Worm (Caenorhabditis elegans) whole organism, mixed stage, embryonic: ENCODE results near the gene Y46G5A.7.
A peak's percentile ranks its signal among the peaks of the same experiment; 100 is the strongest.

Source experiments
- M03D4.4 ChIP-seq: sonication (generic microtip); optimal IDR thresholded peaks from 2 replicates; lab custom pipeline; 2017; ENCODE audit warnings: mild to moderate bottlenecking, missing genetic modification characterization, missing compliant biosample characterization
- bed-3 ChIP-seq: fragments of 200-800 bp; sonication (Bioruptor generic); optimal IDR thresholded peaks from 3 replicates; lab custom pipeline; 2018; ENCODE audit warnings: mild to moderate bottlenecking, missing genetic modification characterization, moderate library complexity, missing compliant biosample characterization
- blmp-1 ChIP-seq: fragments of 150-350 bp; optimal IDR thresholded peaks from 2 replicates; lab custom pipeline; 2014; ENCODE audit warnings: missing biosample characterization, missing genetic modification characterization
- ceh-39 ChIP-seq: fragments of 150-350 bp; optimal IDR thresholded peaks from 2 replicates; lab custom pipeline; 2014; ENCODE audit warnings: missing biosample characterization, missing genetic modification characterization
- ceh-43 ChIP-seq: fragments of 200-800 bp; sonication (Bioruptor generic); optimal IDR thresholded peaks from 2 replicates; lab custom pipeline; 2018; ENCODE audit warnings: mild to moderate bottlenecking, missing genetic modification characterization, moderate library complexity, missing compliant biosample characterization
- ceh-83 ChIP-seq: fragments of 200-800 bp; sonication (Bioruptor generic); optimal IDR thresholded peaks from 2 replicates; lab custom pipeline; 2018; ENCODE audit warnings: mild to moderate bottlenecking, missing genetic modification characterization, missing compliant biosample characterization
- ces-1 ChIP-seq: fragments of 150-350 bp; optimal IDR thresholded peaks from 2 replicates; lab custom pipeline; 2014; ENCODE audit warnings: missing biosample characterization, missing genetic modification reagents, missing genetic modification characterization
- cnd-1 ChIP-seq: fragments of 200-800 bp; sonication (Bioruptor generic); optimal IDR thresholded peaks from 2 replicates; lab custom pipeline; 2018; ENCODE audit warnings: mild to moderate bottlenecking, missing genetic modification characterization, missing compliant biosample characterization
- drap-1 ChIP-seq: fragments of 200-800 bp; sonication (Bioruptor generic); optimal IDR thresholded peaks from 3 replicates; lab custom pipeline; 2018; ENCODE audit warnings: mild to moderate bottlenecking, missing genetic modification characterization, missing compliant biosample characterization
- elt-1 ChIP-seq: sonication (generic microtip); optimal IDR thresholded peaks from 2 replicates; lab custom pipeline; 2017; ENCODE audit warnings: missing genetic modification characterization, mild to moderate bottlenecking, missing compliant biosample characterization, antibody characterized with exemption, moderate library complexity, borderline replicate concordance; ENCODE audit not compliant: insufficient read depth
- elt-3 ChIP-seq: fragments of 150-350 bp; optimal IDR thresholded peaks from 2 replicates; lab custom pipeline; 2014; ENCODE audit warnings: missing biosample characterization, missing genetic modification characterization
- flh-1 ChIP-seq: fragments of 200-800 bp; sonication (Bioruptor generic); optimal IDR thresholded peaks from 2 replicates; lab custom pipeline; 2018; ENCODE audit warnings: mild to moderate bottlenecking, missing genetic modification characterization, moderate library complexity, missing compliant biosample characterization
- lin-13 ChIP-seq: fragments of 150-350 bp; optimal IDR thresholded peaks from 2 replicates; lab custom pipeline; 2014; ENCODE audit warnings: missing biosample characterization, missing genetic modification characterization
- lsy-2 ChIP-seq: fragments of 150-350 bp; optimal IDR thresholded peaks from 2 replicates; lab custom pipeline; 2014; ENCODE audit warnings: missing biosample characterization, missing genetic modification characterization
- mep-1 ChIP-seq: fragments of 150-350 bp; optimal IDR thresholded peaks from 2 replicates; lab custom pipeline; 2017; ENCODE audit warnings: missing biosample characterization, missing genetic modification reagents, missing genetic modification characterization, inconsistent platforms
- mls-2 ChIP-seq: sonication (generic microtip); optimal IDR thresholded peaks from 2 replicates; lab custom pipeline; 2016; ENCODE audit warnings: mild to moderate bottlenecking, missing genetic modification characterization, moderate library complexity, missing compliant biosample characterization
- nhr-2 ChIP-seq: fragments of 150-350 bp; optimal IDR thresholded peaks from 2 replicates; lab custom pipeline; 2014; ENCODE audit warnings: missing biosample characterization, missing genetic modification characterization
- nhr-237 ChIP-seq: fragments of 150-350 bp; optimal IDR thresholded peaks from 2 replicates; lab custom pipeline; 2014; ENCODE audit warnings: missing biosample characterization, missing genetic modification characterization
- nhr-28 ChIP-seq: fragments of 150-350 bp; optimal IDR thresholded peaks from 2 replicates; lab custom pipeline; 2014; ENCODE audit warnings: missing biosample characterization, missing genetic modification characterization
- nhr-76 ChIP-seq: sonication (generic microtip); optimal IDR thresholded peaks from 2 replicates; lab custom pipeline; 2017; ENCODE audit warnings: missing biosample characterization, missing genetic modification characterization
- sem-2 ChIP-seq: fragments of 200-800 bp; sonication (Bioruptor generic); optimal IDR thresholded peaks from 2 replicates; lab custom pipeline; 2018; ENCODE audit warnings: mild to moderate bottlenecking, missing genetic modification characterization, missing compliant biosample characterization
- snpc-4 ChIP-seq: fragments of 150-350 bp; optimal IDR thresholded peaks from 2 replicates; lab custom pipeline; 2014; ENCODE audit warnings: missing biosample characterization, missing genetic modification characterization
- sptf-1 ChIP-seq: sonication (generic microtip); optimal IDR thresholded peaks from 2 replicates; lab custom pipeline; 2017; ENCODE audit warnings: mild to moderate bottlenecking, missing genetic modification characterization, moderate library complexity, missing compliant biosample characterization
- unc-62 ChIP-seq: fragments of 150-350 bp; optimal IDR thresholded peaks from 2 replicates; lab custom pipeline; 2014; ENCODE audit warnings: missing biosample characterization, missing genetic modification reagents, missing genetic modification characterization
- zip-8 ChIP-seq: fragments of 150-350 bp; optimal IDR thresholded peaks from 2 replicates; lab custom pipeline; 2014; ENCODE audit warnings: missing biosample characterization, missing genetic modification characterization
- ztf-11 ChIP-seq: fragments of 150-350 bp; optimal IDR thresholded peaks from 2 replicates; lab custom pipeline; 2014; ENCODE audit warnings: missing biosample characterization, missing genetic modification characterization

Y46G5A.7 gene

ce11 chrII:12785391-12785790 lies 29.3 kb upstream of the Y46G5A.7 start, which contains the start of gene Y46G5A.15:
Gene Y46G5A.15, minus strand, starts transcription at chrII:12785416.
- no peak for TF ChIP-seq ces-1 (GFP tag; lab: Kevin White, UChicago)
- no peak for TF ChIP-seq snpc-4
- TF ChIP-seq blmp-1 (tag; lab: Kevin White, UChicago), result no peak
- no peak for TF ChIP-seq nhr-76 (tag; lab: Kevin White, UChicago)
- no peak for TF ChIP-seq M03D4.4 (tag; lab: Kevin White, UChicago)
- TF ChIP-seq nhr-2, result no peak
- no peak for TF ChIP-seq elt-1
- TF ChIP-seq nhr-237 (tag; lab: Kevin White, UChicago), result no peak
- TF ChIP-seq ceh-83 (GFP tag; lab: Kevin White, UChicago), result no peak
- TF ChIP-seq bed-3, result no peak
- no peak for TF ChIP-seq ceh-39
- TF ChIP-seq flh-1 (GFP tag; lab: Kevin White, UChicago), result no peak
- TF ChIP-seq mep-1 (tag; lab: Kevin White, UChicago), result no peak
- no peak for TF ChIP-seq ztf-11 (tag; lab: Kevin White, UChicago)
- no peak for TF ChIP-seq sem-2 (GFP tag; lab: Kevin White, UChicago)
- TF ChIP-seq mls-2 (tag; lab: Kevin White, UChicago), result no peak

ce11 chrII:12778374-12778773 lies 22.2 kb upstream of the Y46G5A.7 start:
- TF ChIP-seq mep-1 (tag; lab: Kevin White, UChicago) (peak; percentile 27), sptf-1 (tag; lab: Kevin White, UChicago) (peak; percentile 47), lin-13 (tag; lab: Kevin White, UChicago) (peak; percentile 70)

- no peak for TF ChIP-seq nhr-76 (tag; lab: Kevin White, UChicago)
- TF ChIP-seq nhr-28, result no peak
- no peak for TF ChIP-seq M03D4.4 (tag; lab: Kevin White, UChicago)
- TF ChIP-seq ztf-11 (tag; lab: Kevin White, UChicago), result no peak
- TF ChIP-seq ceh-43 (GFP tag; lab: Kevin White, UChicago), result no peak
- TF ChIP-seq blmp-1 (tag; lab: Kevin White, UChicago), result no peak
- no peak for TF ChIP-seq sptf-1 (tag; lab: Kevin White, UChicago)
- no peak for TF ChIP-seq drap-1 (GFP tag; lab: Kevin White, UChicago)
- no peak for TF ChIP-seq lin-13 (tag; lab: Kevin White, UChicago)
- no peak for TF ChIP-seq flh-1 (GFP tag; lab: Kevin White, UChicago)
- no peak for TF ChIP-seq nhr-2
- no peak for TF ChIP-seq elt-3 (tag; lab: Kevin White, UChicago)
- TF ChIP-seq lsy-2 (tag; lab: Kevin White, UChicago), result no peak
- TF ChIP-seq bed-3, result no peak
- TF ChIP-seq, all 35 proteins: peak for 0
Observed at ce11 chrII:12776379-12776778, 20.2 kb upstream of the Y46G5A.7 start, which contains the start of gene Y46G5A.34. Gene Y46G5A.34, plus strand, starts transcription at chrII:12776679.

- no peak for TF ChIP-seq nhr-2
- TF ChIP-seq sptf-1 (tag; lab: Kevin White, UChicago), result no peak
- no peak for TF ChIP-seq zip-8 (tag; lab: Kevin White, UChicago)
- no peak for TF ChIP-seq elt-1
- TF ChIP-seq elt-3 (tag; lab: Kevin White, UChicago), result no peak
- no peak for TF ChIP-seq ceh-39
- TF ChIP-seq, all 35 proteins: peak for 0
Observed at ce11 chrII:12774402-12774801, 18.3 kb upstream of the Y46G5A.7 start, which contains the start of gene Y46G5A.14. Gene Y46G5A.14, plus strand, starts transcription at chrII:12774702.

- TF ChIP-seq ceh-43 (GFP tag; lab: Kevin White, UChicago) (no peak), elt-3 (tag; lab: Kevin White, UChicago) (no peak), cnd-1 (tag; lab: Kevin White, UChicago) (no peak), drap-1 (GFP tag; lab: Kevin White, UChicago) (no peak)
Observed at ce11 chrII:12769947-12770346, 13.8 kb upstream of the Y46G5A.7 start.

- TF ChIP-seq ces-1 (GFP tag; lab: Kevin White, UChicago), result peak; percentile 89
- peak; percentile 55 for TF ChIP-seq nhr-237 (tag; lab: Kevin White, UChicago)
- TF ChIP-seq lsy-2 (tag; lab: Kevin White, UChicago), result peak; percentile 48
- TF ChIP-seq cnd-1 (tag; lab: Kevin White, UChicago), result no peak
- no peak for TF ChIP-seq unc-62 (GFP tag; lab: Kevin White, UChicago)
Observed at ce11 chrII:12768167-12768712, 12.1 kb upstream of the Y46G5A.7 start, which contains the start of the genes vps-2 and tiar-2. Gene vps-2, minus strand, starts transcription at chrII:12768217. Gene tiar-2, plus strand, starts transcription at chrII:12768686.
